Worm (Caenorhabditis elegans): ENCODE measurements around the gene C25G4.17.

ce11 chrIV:12429504-12429903 lies 12.3 kb upstream of the C25G4.17 start:
- TF ChIP-seq sptf-2 (GFP tag; optimal IDR thresholded peaks at IDR 0.05) = no peak
- TF ChIP-seq hsf-1 (GFP tag; IDR thresholded peaks at IDR 0.05) = no peak
- TF ChIP-seq cebp-2 (GFP tag; IDR thresholded peaks at IDR 0.05) = no peak
- TF ChIP-seq ceh-91 (GFP tag; IDR thresholded peaks at IDR 0.05) = no peak
- no peak for TF ChIP-seq pha-4 (tag; optimal IDR thresholded peaks at IDR 0.05)
- no peak for TF ChIP-seq F10E7.11 (tag; optimal IDR thresholded peaks at IDR 0.05)
- TF ChIP-seq nfya-2 (GFP tag; IDR thresholded peaks at IDR 0.05) = no peak
- no peak for TF ChIP-seq F23B12.7 (tag; optimal IDR thresholded peaks at IDR 0.05; ENCODE audit: insufficient read depth)
- no peak for TF ChIP-seq Y79H2A.3 (GFP tag; conservative IDR thresholded peaks at IDR 0.05)
- no peak for TF ChIP-seq unc-62 (GFP tag; optimal IDR thresholded peaks at IDR 0.05)
- TF ChIP-seq ama-1 (optimal IDR thresholded peaks at IDR 0.05) = no peak
- TF ChIP-seq ama-1 (GFP tag; optimal IDR thresholded peaks at IDR 0.05) = no peak
- TF ChIP-seq madf-8 (GFP tag; conservative IDR thresholded peaks at IDR 0.05) = no peak
- no peak for TF ChIP-seq unc-130 (GFP tag; optimal IDR thresholded peaks at IDR 0.05)
- TF ChIP-seq ZK185.1 (tag; optimal IDR thresholded peaks at IDR 0.05; ENCODE audit: poor library complexity, severe bottlenecking) = no peak
